Worm (Caenorhabditis elegans): ENCODE measurements around the gene nhr-178.

DNA sequence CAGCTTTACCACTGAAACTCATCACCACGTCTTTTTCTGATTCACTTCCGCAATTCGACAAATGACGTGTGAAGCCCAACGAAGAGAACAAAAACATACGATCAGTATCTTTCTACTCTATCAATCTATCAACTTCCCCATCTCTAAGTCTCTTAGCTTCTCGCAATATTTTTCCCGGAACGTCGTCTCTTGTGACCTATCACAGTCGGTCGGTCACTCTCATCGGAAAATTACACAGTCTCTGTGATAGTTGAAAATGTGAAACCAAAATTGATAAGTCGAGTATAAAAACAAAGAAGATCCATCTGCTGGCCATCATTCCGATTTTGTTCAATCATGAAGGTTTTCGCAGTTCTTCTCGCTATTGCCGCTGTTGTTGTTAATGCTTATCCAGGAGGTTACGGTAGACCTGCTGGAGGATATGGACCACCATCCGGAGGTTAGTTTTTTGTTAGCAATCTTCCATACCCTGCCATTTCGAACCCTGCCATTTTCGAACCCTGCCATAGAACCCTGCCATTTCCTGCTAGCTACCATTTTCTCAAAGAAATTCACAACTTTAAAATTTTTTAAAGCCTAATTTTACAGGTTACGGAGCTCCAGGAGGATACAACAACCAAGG, 13.8 kb downstream of the nhr-178 start, which contains the start of gene F16B4.4:
- TF ChIP-seq him-1 (tag; optimal IDR thresholded peaks at IDR 0.05) (no peak), W03F9.2 (tag; optimal IDR thresholded peaks at IDR 0.05) (no peak), dao-5 (tag; optimal IDR thresholded peaks at IDR 0.05) (no peak)

All from whole organism, L4/young adult.